Fruit fly (Drosophila melanogaster) whole organism, prepupa: ENCODE data around the gene Vps39.

Experiments
- Blimp-1 ChIP-seq: fragments of 200-800 bp; sonication (Bioruptor generic); optimal IDR thresholded peaks from 3 replicates; lab custom pipeline; 2017; ENCODE audit warnings: missing biosample characterization, missing genetic modification characterization, mild to moderate bottlenecking, moderate library complexity, missing genetic modification reagents
- CG10631 ChIP-seq: fragments of 200-800 bp; sonication (Bioruptor generic); optimal IDR thresholded peaks from 2 replicates; lab custom pipeline; 2016; ENCODE audit warnings: missing biosample characterization, missing genetic modification characterization
- CG10669 ChIP-seq: fragments of 200-800 bp; sonication (Bioruptor generic); optimal IDR thresholded peaks from 3 replicates; lab custom pipeline; 2018; ENCODE audit warnings: missing biosample characterization, mild to moderate bottlenecking, missing genetic modification characterization, moderate library complexity
- CG11762 ChIP-seq: fragments of 200-800 bp; sonication (Bioruptor generic); optimal IDR thresholded peaks from 3 replicates; lab custom pipeline; 2016; ENCODE audit warnings: missing biosample characterization, missing genetic modification characterization; ENCODE audit not compliant: insufficient read depth
- CG11902 ChIP-seq: fragments of 200-800 bp; sonication (Bioruptor generic); optimal IDR thresholded peaks from 3 replicates; lab custom pipeline; 2016; ENCODE audit warnings: missing biosample characterization, missing genetic modification characterization
- CG15336 ChIP-seq: fragments of 200-800 bp; sonication (Bioruptor generic); IDR thresholded peaks from 2 replicates; pipeline ENCODE4 v1.3.6; 2022; ENCODE audit warnings: missing biosample characterization, missing genetic modification characterization
- CG1621 ChIP-seq: fragments of 200-800 bp; sonication (Bioruptor generic); optimal IDR thresholded peaks from 3 replicates; lab custom pipeline; 2018; ENCODE audit warnings: missing biosample characterization, mild to moderate bottlenecking, missing genetic modification characterization
- CG16779 ChIP-seq: fragments of 200-800 bp; sonication (Bioruptor generic); optimal IDR thresholded peaks from 3 replicates; lab custom pipeline; 2017; ENCODE audit warnings: missing biosample characterization, mild to moderate bottlenecking, missing genetic modification characterization
- CG3032 ChIP-seq: fragments of 200-800 bp; optimal IDR thresholded peaks from 2 replicates; lab custom pipeline; 2019; ENCODE audit warnings: missing biosample characterization, mild to moderate bottlenecking, missing genetic modification characterization, moderate library complexity
- CG31627 ChIP-seq: fragments of 200-800 bp; sonication (Bioruptor generic); optimal IDR thresholded peaks from 3 replicates; lab custom pipeline; 2016; ENCODE audit warnings: missing biosample characterization, missing genetic modification characterization
- CG32006 ChIP-seq: fragments of 200-800 bp; sonication (Bioruptor generic); optimal IDR thresholded peaks from 3 replicates; lab custom pipeline; 2017; ENCODE audit warnings: missing biosample characterization, mild to moderate bottlenecking, missing genetic modification characterization
- CG34406 ChIP-seq: fragments of 200-800 bp; sonication (Bioruptor generic); optimal IDR thresholded peaks from 3 replicates; lab custom pipeline; 2016; ENCODE audit warnings: missing biosample characterization, missing genetic modification characterization
- CG3919 ChIP-seq: fragments of 200-800 bp; sonication (Bioruptor generic); optimal IDR thresholded peaks from 3 replicates; lab custom pipeline; 2016; ENCODE audit warnings: missing biosample characterization, missing genetic modification characterization
- CG4318 ChIP-seq: fragments of 200-800 bp; sonication (Bioruptor generic); optimal IDR thresholded peaks from 3 replicates; lab custom pipeline; 2017; ENCODE audit warnings: missing biosample characterization, mild to moderate bottlenecking, missing genetic modification characterization
- CG6276 ChIP-seq: fragments of 200-800 bp; sonication (Bioruptor generic); optimal IDR thresholded peaks from 2 replicates; lab custom pipeline; 2017; ENCODE audit warnings: missing biosample characterization, mild to moderate bottlenecking, missing genetic modification characterization
- CG6792 ChIP-seq: fragments of 200-800 bp; sonication (Bioruptor generic); optimal IDR thresholded peaks from 3 replicates; lab custom pipeline; 2016; ENCODE audit warnings: missing biosample characterization, missing genetic modification characterization
- CG8119 ChIP-seq: fragments of 200-800 bp; sonication (Bioruptor generic); IDR thresholded peaks from 3 replicates; pipeline ENCODE4 v1.3.6; 2022; ENCODE audit warnings: missing biosample characterization, missing genetic modification characterization
- CG8319 ChIP-seq: fragments of 200-800 bp; sonication (Bioruptor generic); optimal IDR thresholded peaks from 3 replicates; lab custom pipeline; 2016; ENCODE audit warnings: missing biosample characterization, missing genetic modification characterization
- Eip78C ChIP-seq: fragments of 200-800 bp; sonication (Bioruptor generic); peaks from one replicate; lab custom pipeline; 2016; ENCODE audit warnings: missing biosample characterization, missing genetic modification characterization
- Eip93F ChIP-seq: fragments of 200-800 bp; sonication (Bioruptor generic); optimal IDR thresholded peaks from 2 replicates; lab custom pipeline; 2016; ENCODE audit warnings: missing biosample characterization, mild to moderate bottlenecking, missing genetic modification characterization
- Ets21C ChIP-seq: fragments of 200-800 bp; sonication (Bioruptor generic); optimal IDR thresholded peaks from 3 replicates; lab custom pipeline; 2016; ENCODE audit warnings: missing biosample characterization, missing genetic modification characterization
- Ets96B ChIP-seq: fragments of 200-800 bp; optimal IDR thresholded peaks from 2 replicates; lab custom pipeline; 2019; ENCODE audit warnings: missing biosample characterization, mild to moderate bottlenecking, missing genetic modification characterization, moderate library complexity
- Gug ChIP-seq: fragments of 200-800 bp; sonication (Bioruptor generic); IDR thresholded peaks from 2 replicates; pipeline ENCODE4 v1.3.6; 2022; ENCODE audit warnings: missing biosample characterization, missing genetic modification characterization
- Hr38 ChIP-seq: sonication (Bioruptor generic); optimal IDR thresholded peaks from 2 replicates; lab custom pipeline; 2016; ENCODE audit warnings: missing biosample characterization, missing genetic modification characterization
- Hr39 ChIP-seq: fragments of 200-800 bp; sonication (Bioruptor generic); optimal IDR thresholded peaks from 2 replicates; lab custom pipeline; 2016; ENCODE audit warnings: missing biosample characterization, missing genetic modification characterization
- Hr4 ChIP-seq: fragments of 200-800 bp; sonication (Bioruptor generic); optimal IDR thresholded peaks from 3 replicates; lab custom pipeline; 2016; ENCODE audit warnings: missing biosample characterization, missing genetic modification characterization
- Lpt ChIP-seq: fragments of 200-800 bp; sonication (Bioruptor generic); optimal IDR thresholded peaks from 3 replicates; lab custom pipeline; 2016; ENCODE audit warnings: missing biosample characterization, missing genetic modification characterization
- Met ChIP-seq: fragments of 200-800 bp; sonication (Bioruptor generic); optimal IDR thresholded peaks from 3 replicates; lab custom pipeline; 2016; ENCODE audit warnings: missing biosample characterization, missing genetic modification characterization
- OdsH ChIP-seq: fragments of 200-800 bp; sonication (Bioruptor generic); optimal IDR thresholded peaks from 3 replicates; lab custom pipeline; 2016; ENCODE audit warnings: missing biosample characterization, missing genetic modification characterization
- Sox102F ChIP-seq: fragments of 200-800 bp; sonication (Bioruptor generic); optimal IDR thresholded peaks from 2 replicates; lab custom pipeline; 2016; ENCODE audit warnings: missing biosample characterization, mild to moderate bottlenecking, missing genetic modification characterization
- achi ChIP-seq: fragments of 200-800 bp; sonication (Bioruptor generic); optimal IDR thresholded peaks from 3 replicates; lab custom pipeline; 2016; ENCODE audit warnings: missing biosample characterization, missing genetic modification characterization
- acj6 ChIP-seq: fragments of 200-800 bp; sonication (Bioruptor generic); optimal IDR thresholded peaks from 3 replicates; lab custom pipeline; 2016; ENCODE audit warnings: missing biosample characterization, missing genetic modification characterization
- cyc ChIP-seq: fragments of 200-800 bp; sonication (Bioruptor generic); optimal IDR thresholded peaks from 3 replicates; lab custom pipeline; 2016; ENCODE audit warnings: missing biosample characterization, missing genetic modification characterization
- dsx ChIP-seq: fragments of 200-800 bp; optimal IDR thresholded peaks from 3 replicates; lab custom pipeline; 2019; ENCODE audit warnings: missing biosample characterization, mild to moderate bottlenecking, missing genetic modification characterization, moderate library complexity; ENCODE audit not compliant: poor library complexity, severe bottlenecking
- esn ChIP-seq: fragments of 200-800 bp; sonication (Bioruptor generic); optimal IDR thresholded peaks from 2 replicates; lab custom pipeline; 2016; ENCODE audit warnings: missing biosample characterization, mild to moderate bottlenecking, missing genetic modification characterization, moderate library complexity
- fd59A ChIP-seq: fragments of 200-800 bp; sonication (Bioruptor generic); optimal IDR thresholded peaks from 2 replicates; lab custom pipeline; 2017; ENCODE audit warnings: missing biosample characterization, mild to moderate bottlenecking, missing genetic modification characterization, missing genetic modification reagents
- fd85E ChIP-seq: fragments of 200-800 bp; sonication (Bioruptor generic); optimal IDR thresholded peaks from 3 replicates; lab custom pipeline; 2016; ENCODE audit warnings: missing biosample characterization, missing genetic modification characterization
- fkh ChIP-seq: fragments of 200-800 bp; sonication (Bioruptor generic); optimal IDR thresholded peaks from 3 replicates; lab custom pipeline; 2017; ENCODE audit warnings: missing biosample characterization, mild to moderate bottlenecking, missing genetic modification characterization, moderate library complexity
- net ChIP-seq: fragments of 200-800 bp; sonication (Bioruptor generic); optimal IDR thresholded peaks from 3 replicates; lab custom pipeline; 2016; ENCODE audit warnings: missing biosample characterization, missing genetic modification characterization
- pdm3 ChIP-seq: fragments of 200-800 bp; sonication (Bioruptor generic); optimal IDR thresholded peaks from 3 replicates; lab custom pipeline; 2016; ENCODE audit warnings: missing biosample characterization, missing genetic modification characterization
- salr ChIP-seq, 2 experiments: fragments of 200-800 bp; sonication (Bioruptor generic); optimal IDR thresholded peaks; 3 replicates each; lab custom pipeline; 2016 to 2018; ENCODE audit warnings: missing biosample characterization in 2 of 2, missing genetic modification characterization in 2 of 2, mild to moderate bottlenecking in 1 of 2
- ss ChIP-seq, 2 experiments: fragments of 200-800 bp; sonication (Bioruptor generic); optimal IDR thresholded peaks; 2 replicates in 1 of 2; 3 replicates in 1 of 2; lab custom pipeline; 2017 to 2018; ENCODE audit warnings: mild to moderate bottlenecking in 2 of 2, missing biosample characterization in 2 of 2, missing genetic modification characterization in 2 of 2, moderate library complexity in 1 of 2
- svp ChIP-seq: fragments of 200-800 bp; sonication (Bioruptor generic); peaks from one replicate; lab custom pipeline; 2016; ENCODE audit warnings: missing biosample characterization, missing genetic modification characterization
- topi ChIP-seq: fragments of 200-800 bp; sonication (Bioruptor generic); optimal IDR thresholded peaks from 3 replicates; lab custom pipeline; 2016; ENCODE audit warnings: missing biosample characterization, missing genetic modification characterization
- vri ChIP-seq: fragments of 200-800 bp; sonication (Bioruptor generic); optimal IDR thresholded peaks from 3 replicates; lab custom pipeline; 2016; ENCODE audit warnings: missing biosample characterization, mild to moderate bottlenecking, missing genetic modification characterization

The Vps39 gene

DNA sequence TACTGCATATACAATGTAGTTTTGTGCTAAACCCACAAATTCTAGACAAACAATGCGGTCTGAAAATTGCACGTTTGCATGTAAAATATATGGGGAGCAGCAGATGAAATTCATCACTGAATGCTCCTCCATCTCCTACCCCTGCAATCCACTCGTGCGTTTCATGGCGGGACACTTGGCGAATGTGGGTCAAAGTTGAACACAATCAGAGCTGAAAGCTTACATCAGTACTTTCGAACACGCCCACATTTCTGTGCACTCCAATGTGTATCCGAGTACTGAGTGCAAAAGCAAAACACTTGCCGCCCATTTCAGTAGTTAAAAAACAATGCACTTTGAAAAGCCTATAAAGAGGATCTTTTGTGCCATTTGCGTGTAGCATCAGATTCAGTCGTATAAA is 22.5 kb upstream of the Vps39 start:
- TF ChIP-seq ss (GFP tag; optimal IDR thresholded peaks at IDR 0.05; lab: Kevin White, UChicago) (no peak), CG32006 (GFP tag; lab: Kevin White, UChicago) (no peak), Eip78C (peak; percentile 18), CG8319 (GFP tag; lab: Kevin White, UChicago) (no peak), CG8119 (GFP tag; lab: Robert Waterston, UW) (no peak), svp (GFP tag; lab: Kevin White, UChicago) (peak; percentile 76), dsx (GFP tag; lab: Kevin White, UChicago) (peak; percentile 49)

dm6 chr3R:18296084-18296483 is 21.8 kb upstream of the Vps39 start:
- TF ChIP-seq Eip93F (peak; percentile 39), vri (peak; percentile 8), Gug (GFP tag; lab: Robert Waterston, UW) (no peak), fkh (peak; percentile 71), fd85E (GFP tag; lab: Kevin White, UChicago) (no peak), CG4318 (GFP tag; lab: Kevin White, UChicago) (no peak), Hr4 (no peak), svp (GFP tag; lab: Kevin White, UChicago) (peak; percentile 97), acj6 (GFP tag; lab: Kevin White, UChicago) (no peak), CG11902 (GFP tag; lab: Kevin White, UChicago) (no peak), CG1621 (tag; lab: Kevin White, UChicago) (no peak), Eip78C (peak; percentile 40)
- TF ChIP-seq, all 60 proteins: peak for 5

DNA sequence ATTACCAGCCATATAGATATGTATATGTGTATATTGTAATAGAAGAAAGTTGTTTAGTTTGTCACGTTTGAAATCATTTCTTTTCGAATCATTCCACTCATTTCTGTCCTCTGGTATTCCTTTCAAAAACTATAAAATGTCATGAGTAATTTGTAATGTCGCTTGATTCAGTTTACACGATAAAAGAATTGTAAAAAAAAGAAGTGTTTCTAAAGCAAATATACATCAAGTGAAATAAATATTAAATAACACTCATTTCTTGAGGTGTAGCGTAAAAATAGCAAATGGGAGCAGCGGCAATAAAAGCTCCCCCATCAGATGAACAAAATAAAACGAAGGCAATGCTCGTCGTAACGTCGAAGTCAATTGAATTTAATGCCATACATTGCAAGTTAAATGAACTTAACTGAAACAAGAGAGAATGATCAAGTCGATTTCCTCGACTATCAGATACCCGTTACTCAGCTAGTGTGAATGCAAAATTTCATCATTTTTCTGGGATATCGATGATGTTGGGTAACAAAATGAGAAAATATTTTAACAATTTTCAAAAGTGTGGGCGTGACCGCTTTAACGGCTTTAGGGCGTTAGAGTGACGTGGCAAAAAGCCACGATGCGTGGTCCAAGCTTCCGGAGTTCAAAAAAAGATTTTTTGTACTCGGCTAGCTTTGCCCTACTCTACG is 21.2 kb upstream of the Vps39 start:
- TF ChIP-seq CG3032 (tag; lab: Kevin White, UChicago) (peak; percentile 28), CG16779 (tag; lab: Kevin White, UChicago) (no peak), Blimp-1 (GFP tag; lab: Kevin White, UChicago) (no peak), vri (no peak), net (GFP tag; lab: Kevin White, UChicago) (peak; percentile 43), Gug (GFP tag; lab: Robert Waterston, UW) (no peak), CG31627 (GFP tag; lab: Kevin White, UChicago) (no peak), CG10631 (GFP tag; lab: Kevin White, UChicago) (peak; percentile 9), Ets21C (no peak), CG11902 (GFP tag; lab: Kevin White, UChicago) (no peak), CG8319 (GFP tag; lab: Kevin White, UChicago) (no peak), CG6276 (GFP tag; lab: Kevin White, UChicago) (no peak), OdsH (peak; percentile 51), CG1621 (tag; lab: Kevin White, UChicago) (no peak), fd59A (no peak), salr (GFP tag; optimal IDR thresholded peaks at IDR 0.05; lab: Kevin White, UChicago) (peak; percentile 22 to 24), pdm3 (no peak), svp (GFP tag; lab: Kevin White, UChicago) (peak; percentile 53), Hr39 (GFP tag; lab: Kevin White, UChicago) (no peak), dsx (GFP tag; lab: Kevin White, UChicago) (peak; percentile 11), acj6 (GFP tag; lab: Kevin White, UChicago) (peak; percentile 37), CG6792 (GFP tag; lab: Kevin White, UChicago) (no peak), CG11762 (no peak), CG15336 (GFP tag; lab: Robert Waterston, UW) (peak; percentile 44), cyc (GFP tag; lab: Kevin White, UChicago) (no peak), CG3919 (peak; percentile 38), topi (peak; percentile 3), Sox102F (GFP tag; lab: Kevin White, UChicago) (no peak), Ets96B (tag; lab: Kevin White, UChicago) (peak; percentile 54), CG34406 (GFP tag; lab: Kevin White, UChicago) (peak; percentile 24), esn (peak; percentile 27), CG10669 (GFP tag; lab: Kevin White, UChicago) (peak; percentile 40), Hr38 (no peak), Met (GFP tag; lab: Kevin White, UChicago) (peak; percentile 11), achi (GFP tag; lab: Kevin White, UChicago) (no peak), Lpt (peak; percentile 35), CG4318 (GFP tag; lab: Kevin White, UChicago) (no peak), fkh (no peak)
